Fruit fly (Drosophila melanogaster) whole organism, embryonic: ENCODE data around the gene Ogdh.

Source experiments
- Adf1 ChIP-seq: fragments of 200-800 bp; sonication (Bioruptor generic); IDR thresholded peaks from 2 replicates; pipeline ENCODE4 v1.3.6; 2022; ENCODE audit warnings: missing biosample characterization, missing genetic modification characterization
- CG10209 ChIP-seq: fragments of 200-800 bp; sonication (Bioruptor generic); optimal IDR thresholded peaks from 3 replicates; lab custom pipeline; 2017; ENCODE audit warnings: missing biosample characterization, mild to moderate bottlenecking, missing genetic modification characterization, missing genetic modification reagents
- CG12104 ChIP-seq: fragments of 200-800 bp; sonication (Bioruptor generic); optimal IDR thresholded peaks from 3 replicates; lab custom pipeline; 2016; ENCODE audit warnings: missing biosample characterization, missing genetic modification characterization
- CG14710 ChIP-seq: fragments of 200-800 bp; sonication (Bioruptor generic); optimal IDR thresholded peaks from 3 replicates; lab custom pipeline; 2019; ENCODE audit warnings: missing biosample characterization, mild to moderate bottlenecking, missing genetic modification characterization, moderate library complexity
- CG15696 ChIP-seq: fragments of 200-800 bp; sonication (Bioruptor generic); optimal IDR thresholded peaks from 2 replicates; lab custom pipeline; 2019; ENCODE audit warnings: missing biosample characterization, mild to moderate bottlenecking, missing genetic modification characterization, moderate library complexity
- CG1602 ChIP-seq: fragments of 200-800 bp; sonication (Bioruptor generic); optimal IDR thresholded peaks from 3 replicates; lab custom pipeline; 2016; ENCODE audit warnings: missing biosample characterization, missing genetic modification characterization
- CG17361 ChIP-seq: fragments of 200-800 bp; sonication (Bioruptor generic); IDR thresholded peaks from 3 replicates; pipeline ENCODE4 v1.3.6; 2022; ENCODE audit warnings: missing biosample characterization, missing genetic modification characterization
- CG17912 ChIP-seq: fragments of 200-800 bp; sonication (Bioruptor generic); optimal IDR thresholded peaks from 2 replicates; lab custom pipeline; 2018; ENCODE audit warnings: missing biosample characterization, mild to moderate bottlenecking, missing genetic modification characterization
- CG1832 ChIP-seq: fragments of 200-800 bp; sonication (Bioruptor generic); optimal IDR thresholded peaks from 2 replicates; lab custom pipeline; 2017; ENCODE audit warnings: missing biosample characterization, mild to moderate bottlenecking, missing genetic modification characterization, inconsistent platforms
- CG2889 ChIP-seq: fragments of 200-800 bp; sonication (Bioruptor generic); IDR thresholded peaks from 3 replicates; pipeline ENCODE4 v1.3.6; 2022; ENCODE audit warnings: missing biosample characterization, missing genetic modification characterization
- CG30431 ChIP-seq: fragments of 200-800 bp; sonication (Bioruptor generic); optimal IDR thresholded peaks from 2 replicates; lab custom pipeline; 2017; ENCODE audit warnings: missing biosample characterization, missing genetic modification characterization
- CG3995 ChIP-seq: fragments of 200-800 bp; sonication (Bioruptor generic); optimal IDR thresholded peaks from 3 replicates; lab custom pipeline; 2016; ENCODE audit warnings: missing biosample characterization, missing genetic modification characterization
- CG4360 ChIP-seq: fragments of 200-800 bp; sonication (Bioruptor generic); IDR thresholded peaks from 2 replicates; pipeline ENCODE4 v1.3.6; 2022; ENCODE audit warnings: missing biosample characterization, missing genetic modification characterization
- CG4424 ChIP-seq: fragments of 200-800 bp; sonication (Bioruptor generic); optimal IDR thresholded peaks from 3 replicates; lab custom pipeline; 2016; ENCODE audit warnings: missing biosample characterization, missing genetic modification characterization
- CG6254 ChIP-seq: fragments of 200-800 bp; sonication (Bioruptor generic); optimal IDR thresholded peaks from 3 replicates; lab custom pipeline; 2017; ENCODE audit warnings: mild to moderate bottlenecking, missing biosample characterization, missing genetic modification reagents, missing genetic modification characterization
- CG7987 ChIP-seq: fragments of 200-800 bp; sonication (Bioruptor generic); optimal IDR thresholded peaks from 2 replicates; lab custom pipeline; 2018; ENCODE audit warnings: missing biosample characterization, mild to moderate bottlenecking, missing genetic modification characterization, moderate library complexity
- CG9797 ChIP-seq: fragments of 200-800 bp; sonication (Bioruptor generic); optimal IDR thresholded peaks from 3 replicates; lab custom pipeline; 2018; ENCODE audit warnings: missing biosample characterization, mild to moderate bottlenecking, missing genetic modification characterization
- CTCF ChIP-seq: fragments of 200-800 bp; sonication (Bioruptor generic); optimal IDR thresholded peaks from 2 replicates; lab custom pipeline; 2017; ENCODE audit warnings: missing biosample characterization, mild to moderate bottlenecking, missing genetic modification characterization, moderate library complexity
- CkIIα-i1 ChIP-seq: fragments of 200-800 bp; sonication (Bioruptor generic); IDR thresholded peaks from 2 replicates; pipeline ENCODE4 v1.3.6; 2022; ENCODE audit warnings: missing biosample characterization, missing genetic modification characterization
- Dip2 ChIP-seq: fragments of 200-800 bp; sonication (Bioruptor generic); IDR thresholded peaks from 2 replicates; pipeline ENCODE4 v1.3.6; 2022; ENCODE audit warnings: missing biosample characterization, missing genetic modification characterization
- Eip74EF ChIP-seq, 2 experiments: fragments of 200-800 bp in 1 of 2; fragments of >200 bp in 1 of 2; sonication (Bioruptor generic) in 1 of 2; optimal IDR thresholded peaks; 2 replicates each; lab custom pipeline; 2017 to 2019; ENCODE audit warnings: missing biosample characterization in 2 of 2, missing genetic modification characterization in 2 of 2, mild to moderate bottlenecking in 1 of 2, moderate library complexity in 1 of 2
- MBD-R2 ChIP-seq: fragments of 200-800 bp; sonication (Bioruptor generic); IDR thresholded peaks from 2 replicates; pipeline ENCODE4 v1.3.6; 2022; ENCODE audit warnings: missing biosample characterization, missing genetic modification characterization
- Mad ChIP-seq: fragments of 200-800 bp; sonication (Bioruptor generic); optimal IDR thresholded peaks from 2 replicates; lab custom pipeline; 2016; ENCODE audit warnings: missing biosample characterization, missing genetic modification characterization
- Oaz ChIP-seq: fragments of 200-800 bp; sonication (Bioruptor generic); IDR thresholded peaks from 2 replicates; pipeline ENCODE4 v1.3.6; 2022; ENCODE audit warnings: missing biosample characterization, missing genetic modification characterization
- Rfx ChIP-seq: fragments of 200-800 bp; sonication (Bioruptor generic); IDR thresholded peaks from 2 replicates; pipeline ENCODE4 v1.3.6; 2022; ENCODE audit warnings: missing biosample characterization, missing genetic modification characterization
- Side ChIP-seq: fragments of 200-800 bp; sonication (Bioruptor generic); optimal IDR thresholded peaks from 2 replicates; lab custom pipeline; 2016; ENCODE audit warnings: missing biosample characterization, missing genetic modification characterization
- Ssrp ChIP-seq: fragments of 200-800 bp; sonication (Bioruptor generic); optimal IDR thresholded peaks from 2 replicates; lab custom pipeline; 2018; ENCODE audit warnings: missing biosample characterization, mild to moderate bottlenecking, missing genetic modification characterization, moderate library complexity
- ac ChIP-seq: fragments of 200-800 bp; sonication (Bioruptor generic); optimal IDR thresholded peaks from 3 replicates; lab custom pipeline; 2017; ENCODE audit warnings: missing biosample characterization, mild to moderate bottlenecking, missing genetic modification characterization
- br ChIP-seq: fragments of >200 bp; optimal IDR thresholded peaks from 2 replicates; lab custom pipeline; 2017
- bsh ChIP-seq, 2 experiments: fragments of 200-800 bp; sonication (Bioruptor generic); optimal IDR thresholded peaks; 2 replicates each; lab custom pipeline; 2017 to 2018; ENCODE audit warnings: mild to moderate bottlenecking in 2 of 2, missing biosample characterization in 2 of 2, missing genetic modification characterization in 2 of 2, moderate library complexity in 1 of 2
- croc ChIP-seq: fragments of 200-800 bp; sonication (Bioruptor generic); conservative IDR thresholded peaks from 3 replicates; pipeline ENCODE4 v1.3.6; 2022; ENCODE audit warnings: missing biosample characterization, missing genetic modification characterization
- dm ChIP-seq: fragments of 200-800 bp; sonication (Bioruptor generic); optimal IDR thresholded peaks from 3 replicates; lab custom pipeline; 2016; ENCODE audit warnings: missing biosample characterization, missing genetic modification characterization
- dmrt99B ChIP-seq: fragments of 200-800 bp; sonication (Bioruptor generic); optimal IDR thresholded peaks from 2 replicates; lab custom pipeline; 2018; ENCODE audit warnings: missing biosample characterization, mild to moderate bottlenecking, missing genetic modification characterization, moderate library complexity
- fd102C ChIP-seq: fragments of 200-800 bp; sonication (Bioruptor generic); optimal IDR thresholded peaks from 2 replicates; lab custom pipeline; 2018; ENCODE audit warnings: missing biosample characterization, mild to moderate bottlenecking, missing genetic modification characterization, moderate library complexity
- grau ChIP-seq: fragments of 200-800 bp; optimal IDR thresholded peaks from 3 replicates; lab custom pipeline; 2019; ENCODE audit warnings: missing biosample characterization, mild to moderate bottlenecking, missing genetic modification characterization, moderate library complexity
- ham ChIP-seq: fragments of 200-800 bp; sonication (Bioruptor generic); IDR thresholded peaks from 2 replicates; pipeline ENCODE4 v1.3.6; 2022; ENCODE audit warnings: missing biosample characterization, missing genetic modification characterization
- kni ChIP-seq: fragments of 200-800 bp; sonication (Bioruptor generic); optimal IDR thresholded peaks from 3 replicates; lab custom pipeline; 2017; ENCODE audit warnings: mild to moderate bottlenecking, missing biosample characterization, missing genetic modification reagents, missing genetic modification characterization
- lmd ChIP-seq: fragments of 200-800 bp; sonication (Bioruptor generic); IDR thresholded peaks from 2 replicates; pipeline ENCODE4 v1.3.6; 2022; ENCODE audit warnings: missing biosample characterization, missing genetic modification characterization
- maf-S ChIP-seq: fragments of 200-800 bp; sonication (Bioruptor generic); optimal IDR thresholded peaks from 2 replicates; lab custom pipeline; 2016; ENCODE audit warnings: missing biosample characterization, missing genetic modification characterization
- nom ChIP-seq: fragments of 200-800 bp; sonication (Bioruptor generic); optimal IDR thresholded peaks from 2 replicates; lab custom pipeline; 2017; ENCODE audit warnings: missing biosample characterization, missing genetic modification characterization, mild to moderate bottlenecking, moderate library complexity, missing genetic modification reagents
- onecut ChIP-seq: fragments of 200-800 bp; sonication (Bioruptor generic); IDR thresholded peaks from 2 replicates; pipeline ENCODE4 v1.3.6; 2022; ENCODE audit warnings: missing biosample characterization, missing genetic modification characterization
- psq ChIP-seq: fragments of 200-800 bp; sonication (Bioruptor generic); optimal IDR thresholded peaks from 2 replicates; lab custom pipeline; 2017; ENCODE audit warnings: missing biosample characterization, missing genetic modification characterization
- pzg ChIP-seq: fragments of 200-800 bp; sonication (Bioruptor generic); optimal IDR thresholded peaks from 3 replicates; lab custom pipeline; 2018; ENCODE audit warnings: missing biosample characterization, mild to moderate bottlenecking, missing genetic modification characterization, moderate library complexity
- schlank ChIP-seq: fragments of 200-800 bp; sonication (Bioruptor generic); optimal IDR thresholded peaks from 2 replicates; lab custom pipeline; 2018; ENCODE audit warnings: missing biosample characterization, mild to moderate bottlenecking, missing genetic modification characterization
- sd ChIP-seq: fragments of 200-800 bp; sonication (Bioruptor generic); optimal IDR thresholded peaks from 3 replicates; lab custom pipeline; 2018; ENCODE audit warnings: missing biosample characterization, mild to moderate bottlenecking, missing genetic modification characterization, moderate library complexity
- sob ChIP-seq: fragments of 200-800 bp; sonication (Bioruptor generic); IDR thresholded peaks from 2 replicates; pipeline ENCODE4 v1.3.6; 2022; ENCODE audit warnings: missing biosample characterization, missing genetic modification characterization
- tx ChIP-seq: fragments of 200-800 bp; sonication (Bioruptor generic); optimal IDR thresholded peaks from 2 replicates; lab custom pipeline; 2016; ENCODE audit warnings: missing biosample characterization, missing genetic modification characterization
- unpg ChIP-seq: fragments of 200-800 bp; sonication (Bioruptor generic); optimal IDR thresholded peaks from 3 replicates; lab custom pipeline; 2018; ENCODE audit warnings: missing biosample characterization, mild to moderate bottlenecking, missing genetic modification characterization, moderate library complexity
- yki ChIP-seq: fragments of >200 bp; optimal IDR thresholded peaks from 3 replicates; lab custom pipeline; 2018
- zen2 ChIP-seq: fragments of 200-800 bp; sonication (Bioruptor generic); IDR thresholded peaks from 3 replicates; pipeline ENCODE4 v1.3.6; 2022; ENCODE audit warnings: missing biosample characterization, missing genetic modification characterization; ENCODE audit not compliant: partially characterized antibody

Ogdh gene

dm6 chr3L:17015663-17016575 lies 61.3 kb downstream of the Ogdh start, which contains the start of the genes CG6664 and CG7728 (continued):
- TF ChIP-seq tx (GFP tag; lab: Kevin White, UChicago) (peak; percentile 36), CG1832 (no peak), CG1602 (GFP tag; lab: Kevin White, UChicago) (peak; percentile 53), CG17361 (GFP tag; lab: Robert Waterston, UW) (peak; percentile 78), Oaz (GFP tag; lab: Robert Waterston, UW) (no peak), CG2889 (GFP tag; lab: Robert Waterston, UW) (peak; percentile 29; the same call in 1 of the 3 replicates), Ssrp (tag; lab: Kevin White, UChicago) (peak; percentile 38), CG12104 (peak; percentile 52), zen2 (GFP tag; lab: Robert Waterston, UW) (no peak), sob (peak; percentile 74), maf-S (no peak), yki (no peak), CkIIα-i1 (GFP tag; lab: Robert Waterston, UW) (no peak), CG9797 (GFP tag; lab: Kevin White, UChicago) (peak; percentile 64), CG3995 (GFP tag; lab: Kevin White, UChicago) (no peak), CG4360 (GFP tag; lab: Robert Waterston, UW) (no peak), Eip74EF (GFP tag; optimal IDR thresholded peaks at IDR 0.05; lab: Kevin White, UChicago) (no peak), nom (GFP tag; lab: Kevin White, UChicago) (no peak), pzg (GFP tag; lab: Kevin White, UChicago) (peak; percentile 51), CG17912 (peak; percentile 71), fd102C (GFP tag; lab: Kevin White, UChicago) (no peak), croc (GFP tag; lab: Robert Waterston, UW) (no peak), kni (GFP tag; lab: Kevin White, UChicago) (peak; percentile 43), CG14710 (peak; percentile 81), Dip2 (GFP tag; lab: Robert Waterston, UW) (no peak), onecut (peak; percentile 17; the same call in 1 of the 2 replicates), dm (GFP tag; lab: Kevin White, UChicago) (peak; percentile 81), CG6254 (GFP tag; lab: Kevin White, UChicago) (no peak), CTCF (no peak), sd (tag; lab: Kevin White, UChicago) (no peak), Adf1 (GFP tag; lab: Robert Waterston, UW) (no peak), lmd (peak; percentile 21; the same call in 1 of the 2 replicates), grau (tag; lab: Kevin White, UChicago) (peak; percentile 49), CG30431 (GFP tag; lab: Kevin White, UChicago) (no peak), dmrt99B (tag; lab: Kevin White, UChicago) (no peak), MBD-R2 (GFP tag; lab: Robert Waterston, UW) (peak; percentile 79), unpg (GFP tag; lab: Kevin White, UChicago) (peak; percentile 20), br (no peak), psq (GFP tag; lab: Kevin White, UChicago) (no peak), Mad (GFP tag; lab: Kevin White, UChicago) (no peak), Side (GFP tag; lab: Kevin White, UChicago) (peak; percentile 10), schlank (tag; lab: Kevin White, UChicago) (no peak), ac (no peak), bsh (GFP tag; optimal IDR thresholded peaks at IDR 0.05; lab: Kevin White, UChicago) (no peak), CG4424 (GFP tag; lab: Kevin White, UChicago) (peak; percentile 16), CG10209 (GFP tag; lab: Kevin White, UChicago) (no peak), Rfx (peak; percentile 72), CG15696 (peak; percentile 42), ham (no peak), CG7987 (GFP tag; lab: Kevin White, UChicago) (no peak)
